ENCODE assay signal across 1 fruit fly cellular context in genomic region chr3R:26989802-26990509, dm6.
TF ChIP-seq lines count a peak whose summit lies in the region.

TSS of gene CG31076 (minus strand) at chr3R:26989852.

TF ChIP-seq in whole organism, embryonic, 481 proteins besides CTCF, POLR2A, EP300 and RAD21 (continued from another document):
- TF ChIP-seq Gsc (GFP tag; IDR thresholded peaks at IDR 0.05; lab: Robert Waterston, UW) (no peak), schlank (tag; optimal IDR thresholded peaks at IDR 0.05; lab: Kevin White, UChicago) (no peak), CG17361 (GFP tag; IDR thresholded peaks at IDR 0.05; lab: Robert Waterston, UW) (no peak), ftz-f1 (GFP tag; optimal IDR thresholded peaks at IDR 0.05; lab: Kevin White, UChicago) (peak; percentile 89), corto (GFP tag; optimal IDR thresholded peaks at IDR 0.05; lab: Kevin White, UChicago) (peak; percentile 39), Drgx (GFP tag; IDR thresholded peaks at IDR 0.05; lab: Robert Waterston, UW) (peak; percentile 53; the same call in 1 of the 2 replicates), ERR (GFP tag; optimal IDR thresholded peaks at IDR 0.05; lab: Kevin White, UChicago) (no peak), CG7839 (tag; optimal IDR thresholded peaks at IDR 0.05; lab: Kevin White, UChicago) (peak; percentile 51), row (GFP tag; IDR thresholded peaks at IDR 0.05; lab: Robert Waterston, UW) (peak; percentile 82; the same call in 2 of the 3 replicates), HmgZ (tag; optimal IDR thresholded peaks at IDR 0.05; lab: Kevin White, UChicago) (peak; percentile 6), Ets97D (GFP tag; optimal IDR thresholded peaks at IDR 0.05; lab: Kevin White, UChicago) (no peak), Meics (GFP tag; optimal IDR thresholded peaks at IDR 0.05; lab: Kevin White, UChicago) (peak; percentile 18), nau (GFP tag; optimal IDR thresholded peaks at IDR 0.05; lab: Kevin White, UChicago) (peak; percentile 43), Deaf1 (tag; optimal IDR thresholded peaks at IDR 0.05; lab: Kevin White, UChicago) (peak; percentile 34), run (tag; optimal IDR thresholded peaks at IDR 0.05; lab: Kevin White, UChicago) (peak; percentile 30), CG12769 (tag; optimal IDR thresholded peaks at IDR 0.05; lab: Kevin White, UChicago) (peak; percentile 15), bcd (GFP tag; optimal IDR thresholded peaks at IDR 0.05; lab: Kevin White, UChicago) (peak; percentile 18), CG13296 (GFP tag; optimal IDR thresholded peaks at IDR 0.05; lab: Kevin White, UChicago) (peak; percentile 42), CG11504 (tag; optimal IDR thresholded peaks at IDR 0.05; lab: Kevin White, UChicago) (peak; percentile 64), Ets65A (GFP tag; lab: Kevin White, UChicago) (peak; percentile 55), Hr51 (GFP tag; optimal IDR thresholded peaks at IDR 0.05; lab: Kevin White, UChicago) (peak in 1 of 2 experiments; percentile 63), so (GFP tag; IDR thresholded peaks at IDR 0.05; lab: Robert Waterston, UW) (no peak), Atf-2 (GFP tag; optimal IDR thresholded peaks at IDR 0.05; lab: Kevin White, UChicago) (no peak), cg (GFP tag; optimal IDR thresholded peaks at IDR 0.05; lab: Kevin White, UChicago) (no peak), D19A (tag; optimal IDR thresholded peaks at IDR 0.05; lab: Kevin White, UChicago) (peak; percentile 86), Max (GFP tag; optimal IDR thresholded peaks at IDR 0.05; lab: Kevin White, UChicago) (peak; percentile 30), ttk (GFP tag; IDR thresholded peaks at IDR 0.05; lab: Robert Waterston, UW) (0 out of 2 replicates have a peak, but pooled peaks have one; percentile 7), E2f1 (GFP tag; IDR thresholded peaks at IDR 0.05; lab: Robert Waterston, UW) (peak; percentile 32; the same call in 1 of the 2 replicates), sisA (GFP tag; IDR thresholded peaks at IDR 0.05; lab: Robert Waterston, UW) (peak; percentile 26; the same call in 1 of the 2 replicates), CG6765 (GFP tag; optimal IDR thresholded peaks at IDR 0.05; lab: Kevin White, UChicago) (no peak), Sox102F (GFP tag; optimal IDR thresholded peaks at IDR 0.05; lab: Kevin White, UChicago) (peak; percentile 53), CG14050 (GFP tag; IDR thresholded peaks at IDR 0.05; lab: Robert Waterston, UW) (0 out of 3 replicates have a peak, but pooled peaks have one; percentile 15), CG18476 (GFP tag; optimal IDR thresholded peaks at IDR 0.05; lab: Kevin White, UChicago) (peak; percentile 10), HmgD (GFP tag; optimal IDR thresholded peaks at IDR 0.05; lab: Kevin White, UChicago) (no peak), tgo (GFP tag; IDR thresholded peaks at IDR 0.05; lab: Robert Waterston, UW) (peak; percentile 46; the same call in 2 of the 3 replicates), Fer3 (tag; optimal IDR thresholded peaks at IDR 0.05; lab: Kevin White, UChicago) (peak; percentile 14), GATAe (GFP tag; conservative IDR thresholded peaks at IDR 0.05; lab: Robert Waterston, UW) (peak; percentile 71), salm (tag; optimal IDR thresholded peaks at IDR 0.05; lab: Kevin White, UChicago) (no peak), chinmo (GFP tag; IDR thresholded peaks at IDR 0.05; lab: Robert Waterston, UW; ENCODE audit: partially characterized antibody) (0 out of 4 replicates have a peak, but pooled peaks have one; percentile 57), CG17328 (GFP tag; IDR thresholded peaks at IDR 0.05; lab: Robert Waterston, UW) (no peak), lilli (GFP tag; optimal IDR thresholded peaks at IDR 0.05; lab: Kevin White, UChicago) (peak; percentile 11), CG3281 (GFP tag; optimal IDR thresholded peaks at IDR 0.05; lab: Kevin White, UChicago) (peak; percentile 14), CG17385 (GFP tag; optimal IDR thresholded peaks at IDR 0.05; lab: Kevin White, UChicago) (peak; percentile 6)
